Fruit fly (Drosophila melanogaster) whole organism, wandering third instar larva: ENCODE measurements around the gene Atg8b.
A peak's percentile ranks its signal among the peaks of the same experiment; 100 is the strongest.

ENCODE experiments used
- Abd-B ChIP-seq: fragments of >200 bp; optimal IDR thresholded peaks from 2 replicates; lab custom pipeline; 2017; ENCODE audit warnings: missing biosample characterization, missing genetic modification characterization
- CG32264 ChIP-seq: fragments of 200-800 bp; sonication (Bioruptor generic); optimal IDR thresholded peaks from 2 replicates; lab custom pipeline; 2016; ENCODE audit warnings: missing biosample characterization, missing genetic modification characterization
- CG9705 ChIP-seq: fragments of 200-800 bp; sonication (Bioruptor generic); optimal IDR thresholded peaks from 2 replicates; lab custom pipeline; 2018; ENCODE audit warnings: missing biosample characterization, mild to moderate bottlenecking, missing genetic modification characterization
- CrebA ChIP-seq: fragments of 200-800 bp; sonication (Bioruptor generic); optimal IDR thresholded peaks from 2 replicates; lab custom pipeline; 2016; ENCODE audit warnings: missing biosample characterization, mild to moderate bottlenecking, missing genetic modification characterization, borderline replicate concordance
- Dfd ChIP-seq: fragments of >200 bp; optimal IDR thresholded peaks from 2 replicates; lab custom pipeline; 2017; ENCODE audit warnings: missing biosample characterization, missing genetic modification characterization
- Dif ChIP-seq: fragments of 200-275, 200-300 bp; sonication (Bioruptor generic); optimal IDR thresholded peaks from 2 replicates; lab custom pipeline; 2018; ENCODE audit warnings: missing biosample characterization, missing genetic modification characterization; ENCODE audit not compliant: partially characterized antibody
- GATAd ChIP-seq: sonication (Bioruptor generic); optimal IDR thresholded peaks from 2 replicates; lab custom pipeline; 2016; ENCODE audit warnings: missing biosample characterization, missing genetic modification characterization
- Hnf4 ChIP-seq: fragments of 200-800 bp; sonication (Bioruptor generic); optimal IDR thresholded peaks from 2 replicates; lab custom pipeline; 2016; ENCODE audit warnings: missing biosample characterization, mild to moderate bottlenecking, missing genetic modification characterization
- Hr78 ChIP-seq: fragments of >200 bp; optimal IDR thresholded peaks from 2 replicates; lab custom pipeline; 2017; ENCODE audit warnings: missing biosample characterization, missing genetic modification characterization
- Hr83 ChIP-seq: fragments of 200-300 bp; sonication (Bioruptor generic); optimal IDR thresholded peaks from 2 replicates; lab custom pipeline; 2016; ENCODE audit warnings: missing biosample characterization, mild to moderate bottlenecking, missing genetic modification characterization, moderate library complexity; ENCODE audit not compliant: poor library complexity, severe bottlenecking
- Jra ChIP-seq: sonication (Bioruptor generic); optimal IDR thresholded peaks from 2 replicates; lab custom pipeline; 2016; ENCODE audit warnings: missing biosample characterization, missing genetic modification characterization
- Mio ChIP-seq: sonication (Bioruptor generic); optimal IDR thresholded peaks from 2 replicates; lab custom pipeline; 2016; ENCODE audit warnings: missing biosample characterization, missing genetic modification characterization
- N ChIP-seq: fragments of >200 bp; optimal IDR thresholded peaks from 2 replicates; lab custom pipeline; 2018; ENCODE audit warnings: missing biosample characterization, missing external identifiers, missing genetic modification characterization
- OdsH ChIP-seq: fragments of 200-800 bp; sonication (Bioruptor generic); optimal IDR thresholded peaks from 2 replicates; lab custom pipeline; 2016; ENCODE audit warnings: missing biosample characterization, mild to moderate bottlenecking, missing genetic modification characterization
- Rel ChIP-seq, 2 experiments: fragments of 200-800 bp; sonication (Bioruptor generic) in 1 of 2; optimal IDR thresholded peaks; 2 replicates in 1 of 2; 3 replicates in 1 of 2; lab custom pipeline; 2016 to 2019; ENCODE audit warnings: mild to moderate bottlenecking in 2 of 2, missing biosample characterization in 2 of 2, missing genetic modification characterization in 2 of 2, moderate library complexity in 1 of 2
- Sp1 ChIP-seq: fragments of 200-800 bp; sonication (Bioruptor generic); optimal IDR thresholded peaks from 3 replicates; lab custom pipeline; 2019; ENCODE audit warnings: missing biosample characterization, mild to moderate bottlenecking, missing genetic modification characterization, moderate library complexity
- Vsx2 ChIP-seq: fragments of 200-300, 225-300 bp; sonication (Bioruptor generic); optimal IDR thresholded peaks from 2 replicates; lab custom pipeline; 2018; ENCODE audit warnings: missing biosample characterization, missing genetic modification characterization; ENCODE audit not compliant: partially characterized antibody
- br ChIP-seq: fragments of 200-800 bp; sonication (Bioruptor generic); optimal IDR thresholded peaks from 2 replicates; lab custom pipeline; 2016; ENCODE audit warnings: missing biosample characterization, missing genetic modification characterization
- brk ChIP-seq: fragments of 200-800 bp; sonication (Bioruptor generic); optimal IDR thresholded peaks from 2 replicates; lab custom pipeline; 2016; ENCODE audit warnings: missing biosample characterization, mild to moderate bottlenecking, missing genetic modification characterization
- dsf ChIP-seq: sonication (Bioruptor generic); optimal IDR thresholded peaks from 2 replicates; lab custom pipeline; 2016; ENCODE audit warnings: missing biosample characterization, missing genetic modification characterization, borderline replicate concordance
- foxo ChIP-seq, 2 experiments: fragments of 200-800 bp; sonication (Bioruptor generic); optimal IDR thresholded peaks; 2 replicates in 1 of 2; 3 replicates in 1 of 2; lab custom pipeline; 2016 to 2017; ENCODE audit warnings: missing biosample characterization in 2 of 2, missing genetic modification characterization in 2 of 2
- h ChIP-seq: fragments of 200-800 bp; sonication (Bioruptor generic); optimal IDR thresholded peaks from 3 replicates; lab custom pipeline; 2016; ENCODE audit warnings: missing biosample characterization, mild to moderate bottlenecking, missing genetic modification characterization
- jim ChIP-seq: fragments of 175-275, 200-325 bp; sonication (Bioruptor generic); optimal IDR thresholded peaks from 2 replicates; lab custom pipeline; 2016; ENCODE audit warnings: missing biosample characterization, mild to moderate bottlenecking, missing genetic modification characterization
- lola ChIP-seq: fragments of >200 bp; optimal IDR thresholded peaks from 2 replicates; lab custom pipeline; 2017; ENCODE audit warnings: missing biosample characterization, missing genetic modification characterization
- pan ChIP-seq: fragments of >200 bp; optimal IDR thresholded peaks from 2 replicates; lab custom pipeline; 2017
- psq ChIP-seq: fragments of 200-800 bp; sonication (Bioruptor generic); optimal IDR thresholded peaks from 3 replicates; lab custom pipeline; 2017; ENCODE audit warnings: missing biosample characterization, mild to moderate bottlenecking, missing genetic modification characterization, moderate library complexity
- rgr ChIP-seq: fragments of 200-800 bp; sonication (Bioruptor generic); optimal IDR thresholded peaks from 3 replicates; lab custom pipeline; 2016; ENCODE audit warnings: missing biosample characterization, mild to moderate bottlenecking, missing genetic modification characterization
- sage ChIP-seq: fragments of 200-800 bp; sonication (Bioruptor generic); optimal IDR thresholded peaks from 2 replicates; lab custom pipeline; 2016; ENCODE audit warnings: missing biosample characterization, mild to moderate bottlenecking, missing genetic modification characterization
- tai ChIP-seq: sonication (Bioruptor generic); optimal IDR thresholded peaks from 2 replicates; lab custom pipeline; 2016; ENCODE audit warnings: missing biosample characterization, missing genetic modification characterization
- usp ChIP-seq: fragments of >200 bp; optimal IDR thresholded peaks from 2 replicates; lab custom pipeline; 2017; ENCODE audit warnings: missing biosample characterization, missing genetic modification characterization

The Atg8b gene

dm6 chr3R:17759773-17760476 is 35.1 kb upstream of the Atg8b start:
- no peak for TF ChIP-seq Rel (GFP tag; optimal IDR thresholded peaks at IDR 0.05; lab: Kevin White, UChicago)
- TF ChIP-seq Rel (tag; optimal IDR thresholded peaks at IDR 0.05; lab: Kevin White, UChicago) = peak; percentile 45
- TF ChIP-seq sage = no peak

- no peak for TF ChIP-seq CrebA (GFP tag; lab: Kevin White, UChicago)
- no peak for TF ChIP-seq brk (GFP tag; lab: Kevin White, UChicago)
- no peak for TF ChIP-seq Hr78 (GFP tag; lab: Kevin White, UChicago)
- no peak for TF ChIP-seq Hnf4 (GFP tag; lab: Kevin White, UChicago)
- no peak for TF ChIP-seq N (GFP tag; lab: Kevin White, UChicago)
These were observed 34.0 kb upstream of the Atg8b start for dm6 chr3R:17758905-17759304.

DNA sequence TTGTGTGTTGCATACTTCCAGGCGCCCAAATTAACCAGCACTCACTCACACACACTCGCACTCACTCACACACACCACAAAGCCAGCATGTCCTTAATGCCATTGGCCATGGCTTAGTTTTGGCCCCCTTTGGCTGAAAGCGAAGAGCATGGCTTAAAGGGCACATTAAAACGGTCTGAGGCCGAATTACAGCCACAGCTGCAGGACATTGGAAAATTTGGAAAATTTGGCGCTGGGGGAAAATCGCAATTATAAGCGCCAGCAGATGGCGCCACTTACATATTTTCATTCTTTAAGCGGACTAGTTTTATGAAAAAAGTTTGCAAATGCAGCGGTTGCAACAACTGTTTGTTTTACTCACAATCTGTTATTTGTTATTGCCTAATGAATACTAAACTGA is 17.7 kb upstream of the Atg8b start:
- TF ChIP-seq pan (lab: Kevin White, UChicago) = no peak
- no peak for TF ChIP-seq Vsx2 (GFP tag; lab: Kevin White, UChicago)
- TF ChIP-seq CrebA (GFP tag; lab: Kevin White, UChicago) = no peak

dm6 chr3R:17736311-17736710 is 11.4 kb upstream of the Atg8b start, which contains the start of gene TyrRII:
TSS of gene TyrRII (plus strand) at chr3R:17736611.
- TF ChIP-seq lola (GFP tag; lab: Kevin White, UChicago) (no peak), Dfd (peak; percentile 66)

dm6 chr3R:17733261-17733660 is 8.4 kb upstream of the Atg8b start, which contains the start of gene CG14321:
TSS of gene CG14321 (plus strand) at chr3R:17733598.
- TF ChIP-seq Mio (GFP tag; lab: Kevin White, UChicago) (no peak), dsf (no peak), Sp1 (GFP tag; lab: Kevin White, UChicago) (no peak), Abd-B (GFP tag; lab: Kevin White, UChicago) (no peak), tai (GFP tag; lab: Kevin White, UChicago) (no peak), br (GFP tag; lab: Kevin White, UChicago) (no peak), N (GFP tag; lab: Kevin White, UChicago) (no peak), Rel (GFP tag; optimal IDR thresholded peaks at IDR 0.05; lab: Kevin White, UChicago) (no peak), Rel (tag; optimal IDR thresholded peaks at IDR 0.05; lab: Kevin White, UChicago) (no peak), usp (GFP tag; lab: Kevin White, UChicago) (no peak), sage (no peak), CG32264 (no peak), Hr83 (GFP tag; lab: Kevin White, UChicago) (no peak)

DNA sequence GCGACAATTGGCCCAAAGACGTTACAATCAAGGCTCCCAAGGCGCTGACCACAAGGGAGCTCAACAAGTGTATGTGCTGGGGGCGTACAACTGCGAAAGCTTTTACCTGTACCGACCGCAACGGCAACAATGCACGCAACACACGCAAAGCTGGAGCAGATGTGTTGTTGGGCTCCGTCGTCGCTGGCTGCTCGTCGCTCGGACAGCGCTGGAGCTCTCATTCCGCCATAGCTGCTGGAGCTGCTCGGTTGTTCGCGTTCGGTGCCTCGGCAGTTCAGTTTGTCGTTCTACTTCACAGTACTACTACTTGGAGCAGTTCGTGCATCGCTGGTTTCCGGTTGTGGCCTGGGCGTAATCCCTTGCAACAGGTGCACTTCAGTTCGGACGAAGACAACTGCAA is 695 bp upstream of the Atg8b start, which contains the start of gene Lgr1:
TSS of gene Lgr1 (plus strand) at position 220 of the 400 bp plus-strand sequence.
- TF ChIP-seq GATAd = no peak
- TF ChIP-seq rgr = no peak
- no peak for TF ChIP-seq OdsH
- TF ChIP-seq Vsx2 (GFP tag; lab: Kevin White, UChicago) = no peak
- TF ChIP-seq sage = no peak
- no peak for TF ChIP-seq Jra (GFP tag; lab: Kevin White, UChicago)
- TF ChIP-seq N (GFP tag; lab: Kevin White, UChicago) = no peak
- TF ChIP-seq psq = no peak
- TF ChIP-seq h = no peak
- TF ChIP-seq Rel (GFP tag; optimal IDR thresholded peaks at IDR 0.05; lab: Kevin White, UChicago) = no peak
- TF ChIP-seq Rel (tag; optimal IDR thresholded peaks at IDR 0.05; lab: Kevin White, UChicago) = no peak
- no peak for TF ChIP-seq Hnf4 (GFP tag; lab: Kevin White, UChicago)
- no peak for TF ChIP-seq jim
- TF ChIP-seq Dif (GFP tag; lab: Kevin White, UChicago) = no peak
- no peak for TF ChIP-seq foxo (GFP tag; optimal IDR thresholded peaks at IDR 0.05; lab: Kevin White, UChicago)
- no peak for TF ChIP-seq Sp1 (GFP tag; lab: Kevin White, UChicago)
- no peak for TF ChIP-seq CG9705 (GFP tag; lab: Kevin White, UChicago)
- TF ChIP-seq tai (GFP tag; lab: Kevin White, UChicago) = no peak
